Fruit fly (Drosophila melanogaster): ENCODE results near the gene Pfdn5.

Pfdn5 gene

dm6 chr3R:22528264-22529158 is 41.7 kb downstream of the Pfdn5 start, which contains the start of gene CG5346:
Gene CG5346 (minus strand): TSS chr3R:22528663.
- peak; percentile 33 for TF ChIP-seq bab1 (GFP tag; optimal IDR thresholded peaks at IDR 0.05)
- TF ChIP-seq Crg-1 (GFP tag; optimal IDR thresholded peaks at IDR 0.05): no peak
- TF ChIP-seq cnc (optimal IDR thresholded peaks at IDR 0.05): no peak
- TF ChIP-seq CG1620 (GFP tag; optimal IDR thresholded peaks at IDR 0.05): no peak
- TF ChIP-seq CG7101 (tag; optimal IDR thresholded peaks at IDR 0.05): no peak
- TF ChIP-seq Clk (GFP tag; optimal IDR thresholded peaks at IDR 0.05): no peak
- no peak for TF ChIP-seq toe (GFP tag; optimal IDR thresholded peaks at IDR 0.05)
- TF ChIP-seq CG33017 (tag; optimal IDR thresholded peaks at IDR 0.05): no peak
- TF ChIP-seq CG14711 (tag; optimal IDR thresholded peaks at IDR 0.05): no peak
- TF ChIP-seq tj (GFP tag; optimal IDR thresholded peaks at IDR 0.05): peak; percentile 88
- no peak for TF ChIP-seq CG11617 (GFP tag; optimal IDR thresholded peaks at IDR 0.05)
- TF ChIP-seq kay (GFP tag; ENCODE audit: borderline replicate concordance): peak; percentile 63
- TF ChIP-seq pad (GFP tag; optimal IDR thresholded peaks at IDR 0.05): no peak
- TF ChIP-seq Mnt (GFP tag; optimal IDR thresholded peaks at IDR 0.05): no peak
- no peak for TF ChIP-seq CG5204 (GFP tag; optimal IDR thresholded peaks at IDR 0.05)
- TF ChIP-seq ovo (GFP tag; optimal IDR thresholded peaks at IDR 0.05): no peak
- no peak for TF ChIP-seq Hr96 (GFP tag; optimal IDR thresholded peaks at IDR 0.05)
- no peak for TF ChIP-seq CG7045 (GFP tag; optimal IDR thresholded peaks at IDR 0.05)
- TF ChIP-seq cic (GFP tag; optimal IDR thresholded peaks at IDR 0.05): no peak
- no peak for TF ChIP-seq CG12768 (GFP tag; optimal IDR thresholded peaks at IDR 0.05)

- TF ChIP-seq CG5204 (GFP tag; optimal IDR thresholded peaks at IDR 0.05) (peak; percentile 46), cnc (optimal IDR thresholded peaks at IDR 0.05) (no peak), CG1620 (GFP tag; optimal IDR thresholded peaks at IDR 0.05) (peak; percentile 49), CG7045 (GFP tag; optimal IDR thresholded peaks at IDR 0.05) (peak; percentile 76), bab1 (GFP tag; optimal IDR thresholded peaks at IDR 0.05) (peak; percentile 21), Crg-1 (GFP tag; optimal IDR thresholded peaks at IDR 0.05) (peak; percentile 83), CG7101 (tag; optimal IDR thresholded peaks at IDR 0.05) (peak; percentile 79), tj (GFP tag; optimal IDR thresholded peaks at IDR 0.05) (peak; percentile 42), cic (GFP tag; optimal IDR thresholded peaks at IDR 0.05) (peak; percentile 85), Mnt (GFP tag; optimal IDR thresholded peaks at IDR 0.05) (peak; percentile 70), pad (GFP tag; optimal IDR thresholded peaks at IDR 0.05) (peak; percentile 47), CG12768 (GFP tag; optimal IDR thresholded peaks at IDR 0.05) (peak; percentile 73), kay (GFP tag; ENCODE audit: borderline replicate concordance) (peak; percentile 66), Clk (GFP tag; optimal IDR thresholded peaks at IDR 0.05) (peak; percentile 48), toe (GFP tag; optimal IDR thresholded peaks at IDR 0.05) (peak; percentile 51), ovo (GFP tag; optimal IDR thresholded peaks at IDR 0.05) (no peak), Hr96 (GFP tag; optimal IDR thresholded peaks at IDR 0.05) (peak; percentile 28), CG11617 (GFP tag; optimal IDR thresholded peaks at IDR 0.05) (peak; percentile 73), CG14711 (tag; optimal IDR thresholded peaks at IDR 0.05) (peak; percentile 57), CG33017 (tag; optimal IDR thresholded peaks at IDR 0.05) (peak; percentile 67)
These were observed 43.5 kb downstream of the Pfdn5 start, which contains the start of gene CG33099 for dm6 chr3R:22530305-22530704. Gene CG33099 (minus strand): TSS chr3R:22530572.

- no peak for TF ChIP-seq cic (GFP tag; optimal IDR thresholded peaks at IDR 0.05)
- TF ChIP-seq CG1620 (GFP tag; optimal IDR thresholded peaks at IDR 0.05): no peak
- TF ChIP-seq CG33017 (tag; optimal IDR thresholded peaks at IDR 0.05): no peak
- TF ChIP-seq tj (GFP tag; optimal IDR thresholded peaks at IDR 0.05): no peak
- TF ChIP-seq CG12768 (GFP tag; optimal IDR thresholded peaks at IDR 0.05): no peak
- no peak for TF ChIP-seq cnc (optimal IDR thresholded peaks at IDR 0.05)
- no peak for TF ChIP-seq CG11617 (GFP tag; optimal IDR thresholded peaks at IDR 0.05)
- no peak for TF ChIP-seq toe (GFP tag; optimal IDR thresholded peaks at IDR 0.05)
- TF ChIP-seq bab1 (GFP tag; optimal IDR thresholded peaks at IDR 0.05): no peak
- TF ChIP-seq pad (GFP tag; optimal IDR thresholded peaks at IDR 0.05): no peak
- TF ChIP-seq ovo (GFP tag; optimal IDR thresholded peaks at IDR 0.05): no peak
- no peak for TF ChIP-seq Mnt (GFP tag; optimal IDR thresholded peaks at IDR 0.05)
- no peak for TF ChIP-seq CG5204 (GFP tag; optimal IDR thresholded peaks at IDR 0.05)
- TF ChIP-seq Clk (GFP tag; optimal IDR thresholded peaks at IDR 0.05): no peak
- no peak for TF ChIP-seq Hr96 (GFP tag; optimal IDR thresholded peaks at IDR 0.05)
- TF ChIP-seq CG7045 (GFP tag; optimal IDR thresholded peaks at IDR 0.05): no peak
- TF ChIP-seq CG14711 (tag; optimal IDR thresholded peaks at IDR 0.05): no peak
- no peak for TF ChIP-seq Crg-1 (GFP tag; optimal IDR thresholded peaks at IDR 0.05)
- TF ChIP-seq kay (GFP tag; ENCODE audit: borderline replicate concordance): no peak
These were observed 45.0 kb downstream of the Pfdn5 start, which contains the start of gene CG33093 for dm6 chr3R:22531801-22532200. Gene CG33093 (minus strand): TSS chr3R:22531922.

dm6 chr3R:22533973-22534931 is 47.4 kb downstream of the Pfdn5 start:
- TF ChIP-seq cic (GFP tag; optimal IDR thresholded peaks at IDR 0.05): no peak
- no peak for TF ChIP-seq Hr96 (GFP tag; optimal IDR thresholded peaks at IDR 0.05)
- peak; percentile 97 for TF ChIP-seq tj (GFP tag; optimal IDR thresholded peaks at IDR 0.05)
- TF ChIP-seq bab1 (GFP tag; optimal IDR thresholded peaks at IDR 0.05): no peak

dm6 chr3R:22535945-22536344 is 49.1 kb downstream of the Pfdn5 start:
- TF ChIP-seq CG14711 (tag; optimal IDR thresholded peaks at IDR 0.05) (no peak), CG7045 (GFP tag; optimal IDR thresholded peaks at IDR 0.05) (no peak), kay (GFP tag; ENCODE audit: borderline replicate concordance) (no peak), CG12768 (GFP tag; optimal IDR thresholded peaks at IDR 0.05) (no peak), Hr96 (GFP tag; optimal IDR thresholded peaks at IDR 0.05) (no peak), cnc (optimal IDR thresholded peaks at IDR 0.05) (no peak), Crg-1 (GFP tag; optimal IDR thresholded peaks at IDR 0.05) (no peak), CG11617 (GFP tag; optimal IDR thresholded peaks at IDR 0.05) (no peak), CG5204 (GFP tag; optimal IDR thresholded peaks at IDR 0.05) (no peak), pad (GFP tag; optimal IDR thresholded peaks at IDR 0.05) (no peak), toe (GFP tag; optimal IDR thresholded peaks at IDR 0.05) (no peak), tj (GFP tag; optimal IDR thresholded peaks at IDR 0.05) (no peak), Clk (GFP tag; optimal IDR thresholded peaks at IDR 0.05) (no peak), ovo (GFP tag; optimal IDR thresholded peaks at IDR 0.05) (no peak), CG7101 (tag; optimal IDR thresholded peaks at IDR 0.05) (no peak), CG1620 (GFP tag; optimal IDR thresholded peaks at IDR 0.05) (no peak)

Data from whole organism, adult.